Fruit fly (Drosophila melanogaster) whole organism, wandering third instar larva: Measurements from ENCODE around the gene olf413.

ENCODE experiments used
- HLH106 ChIP-seq: fragments of 200-800 bp; optimal IDR thresholded peaks from 3 replicates; lab custom pipeline; 2019; ENCODE audit warnings: missing biosample characterization, mild to moderate bottlenecking, missing genetic modification characterization, moderate library complexity
- Hr83 ChIP-seq: fragments of 200-300 bp; sonication (Bioruptor generic); optimal IDR thresholded peaks from 2 replicates; lab custom pipeline; 2016; ENCODE audit warnings: missing biosample characterization, mild to moderate bottlenecking, missing genetic modification characterization, moderate library complexity; ENCODE audit not compliant: poor library complexity, severe bottlenecking
- Myc ChIP-seq: fragments of >200 bp; optimal IDR thresholded peaks from 2 replicates; lab custom pipeline; 2017
- br ChIP-seq: fragments of 200-800 bp; sonication (Bioruptor generic); optimal IDR thresholded peaks from 2 replicates; lab custom pipeline; 2016; ENCODE audit warnings: missing biosample characterization, missing genetic modification characterization
- foxo ChIP-seq, 2 experiments: fragments of 200-800 bp; sonication (Bioruptor generic); optimal IDR thresholded peaks; 2 replicates in 1 of 2; 3 replicates in 1 of 2; lab custom pipeline; 2016 to 2017; ENCODE audit warnings: missing biosample characterization in 2 of 2, missing genetic modification characterization in 2 of 2
- h ChIP-seq: fragments of 200-800 bp; sonication (Bioruptor generic); optimal IDR thresholded peaks from 3 replicates; lab custom pipeline; 2016; ENCODE audit warnings: missing biosample characterization, mild to moderate bottlenecking, missing genetic modification characterization
- pan ChIP-seq: fragments of >200 bp; optimal IDR thresholded peaks from 2 replicates; lab custom pipeline; 2017
- psq ChIP-seq: fragments of 200-800 bp; sonication (Bioruptor generic); optimal IDR thresholded peaks from 3 replicates; lab custom pipeline; 2017; ENCODE audit warnings: missing biosample characterization, mild to moderate bottlenecking, missing genetic modification characterization, moderate library complexity
- sage ChIP-seq: fragments of 200-800 bp; sonication (Bioruptor generic); optimal IDR thresholded peaks from 2 replicates; lab custom pipeline; 2016; ENCODE audit warnings: missing biosample characterization, mild to moderate bottlenecking, missing genetic modification characterization
- tai ChIP-seq: sonication (Bioruptor generic); optimal IDR thresholded peaks from 2 replicates; lab custom pipeline; 2016; ENCODE audit warnings: missing biosample characterization, missing genetic modification characterization
- woc ChIP-seq: sonication (Bioruptor generic); optimal IDR thresholded peaks from 2 replicates; lab custom pipeline; 2016; ENCODE audit warnings: missing biosample characterization, mild to moderate bottlenecking, missing genetic modification characterization

- peak; percentile 55 for TF ChIP-seq Hr83 (GFP tag; lab: Kevin White, UChicago)
- TF ChIP-seq pan (lab: Kevin White, UChicago), result no peak
- TF ChIP-seq Myc (lab: Kevin White, UChicago), result no peak
- TF ChIP-seq br (GFP tag; lab: Kevin White, UChicago), result no peak
- TF ChIP-seq h (GFP tag; lab: Kevin White, UChicago), result peak; percentile 82
- TF ChIP-seq woc (GFP tag; lab: Kevin White, UChicago), result peak; percentile 52
- TF ChIP-seq foxo (GFP tag; optimal IDR thresholded peaks at IDR 0.05; lab: Kevin White, UChicago), result peak in 1 of 2 experiments; percentile 91
- TF ChIP-seq sage (GFP tag; lab: Kevin White, UChicago), result peak; percentile 52
- peak; percentile 86 for TF ChIP-seq HLH106 (tag; lab: Kevin White, UChicago)
- TF ChIP-seq tai, result no peak
- TF ChIP-seq psq, result peak; percentile 84
These were observed 152.3 kb downstream of the olf413 start, which contains the start of the genes Hem and IleRS for dm6 chr3L:22287994-22288766.
